Worm (Caenorhabditis elegans) whole organism, L4 larva: ENCODE measurements around the gene F43G6.16.

ENCODE experiments used
- T20F7.1 ChIP-seq: fragments of 200-800 bp; sonication (Bioruptor generic); optimal IDR thresholded peaks from 2 replicates; lab custom pipeline; 2018; ENCODE audit warnings: mild to moderate bottlenecking, missing genetic modification characterization, missing compliant biosample characterization
- T26A8.4 ChIP-seq: fragments of 200-800 bp; sonication (Bioruptor generic); IDR thresholded peaks from 2 replicates; pipeline ENCODE4 v1.3.6; 2022; ENCODE audit warnings: missing genetic modification characterization, missing compliant biosample characterization
- Y105C5A.15 ChIP-seq: fragments of 200-800 bp; sonication (Bioruptor generic); IDR thresholded peaks from 2 replicates; pipeline ENCODE4 v1.3.6; 2022; ENCODE audit warnings: missing genetic modification characterization, missing compliant biosample characterization
- Y75B8A.6 ChIP-seq: fragments of 200-800 bp; sonication (Bioruptor generic); IDR thresholded peaks from 2 replicates; pipeline ENCODE4 v1.3.6; 2022; ENCODE audit warnings: missing genetic modification reagents, missing genetic modification characterization, missing compliant biosample characterization
- aha-1 ChIP-seq: fragments of 150-350 bp; peaks from one replicate; lab custom pipeline; 2014; ENCODE audit warnings: missing biosample characterization, missing genetic modification characterization
- ama-1 ChIP-seq: fragments of 150-350 bp; optimal IDR thresholded peaks from 2 replicates; lab custom pipeline; 2014; ENCODE audit warnings: inconsistent platforms, mixed read lengths
- arid-1 ChIP-seq: fragments of 200-800 bp; sonication (Bioruptor generic); conservative IDR thresholded peaks from 2 replicates; pipeline ENCODE4 v1.3.6; 2022; ENCODE audit warnings: missing genetic modification reagents, missing genetic modification characterization, missing compliant biosample characterization
- ceh-20 ChIP-seq: fragments of 200-800 bp; sonication (Bioruptor generic); IDR thresholded peaks from 2 replicates; pipeline ENCODE4 v1.3.6; 2022; ENCODE audit warnings: missing genetic modification reagents, missing genetic modification characterization, missing compliant biosample characterization
- ceh-32 ChIP-seq: sonication (generic microtip); optimal IDR thresholded peaks from 2 replicates; lab custom pipeline; 2016; ENCODE audit warnings: mild to moderate bottlenecking, missing genetic modification characterization, missing compliant biosample characterization; ENCODE audit not compliant: poor library complexity
- ces-1 ChIP-seq: fragments of 150-350 bp; sonication (generic microtip); optimal IDR thresholded peaks from 4 replicates; lab custom pipeline; 2014; ENCODE audit warnings: missing biosample characterization, missing genetic modification reagents, missing genetic modification characterization
- ctbp-1 ChIP-seq: fragments of 200-800 bp; sonication (Bioruptor generic); IDR thresholded peaks from 2 replicates; pipeline ENCODE4 v1.3.6; 2022; ENCODE audit warnings: missing genetic modification reagents, missing genetic modification characterization, missing compliant biosample characterization
- daf-16 ChIP-seq, 3 experiments: sonication (generic microtip); optimal IDR thresholded peaks; 2 replicates each; lab custom pipeline; 2016 to 2017; ENCODE audit warnings: missing genetic modification characterization in 3 of 3, missing genetic modification reagents in 3 of 3, mild to moderate bottlenecking in 2 of 3, missing compliant biosample characterization in 2 of 3, missing biosample characterization in 1 of 3, moderate library complexity in 1 of 3
- daf-19 ChIP-seq: fragments of 200-800 bp; sonication (Bioruptor generic); conservative IDR thresholded peaks from 2 replicates; pipeline ENCODE4 v1.3.6; 2022; ENCODE audit warnings: missing genetic modification characterization, missing compliant biosample characterization
- dmd-6 ChIP-seq: fragments of 200-800 bp; sonication (Bioruptor generic); IDR thresholded peaks from 2 replicates; pipeline ENCODE4 v1.3.6; 2022; ENCODE audit warnings: missing genetic modification reagents, missing genetic modification characterization, missing compliant biosample characterization
- dmd-9 ChIP-seq: fragments of 200-800 bp; sonication (Bioruptor generic); IDR thresholded peaks from 2 replicates; pipeline ENCODE4 v1.3.6; 2022; ENCODE audit warnings: missing genetic modification reagents, missing genetic modification characterization, missing compliant biosample characterization
- dpl-1 ChIP-seq: fragments of 150-350 bp; optimal IDR thresholded peaks from 2 replicates; lab custom pipeline; 2014; ENCODE audit warnings: missing biosample characterization, missing genetic modification reagents, missing genetic modification characterization
- dve-1 ChIP-seq: sonication (generic microtip); optimal IDR thresholded peaks from 2 replicates; lab custom pipeline; 2017; ENCODE audit warnings: antibody characterized with exemption, mild to moderate bottlenecking, missing genetic modification characterization, missing compliant biosample characterization; ENCODE audit not compliant: insufficient read depth
- hlh-11 ChIP-seq: fragments of 200-800 bp; sonication (Bioruptor generic); optimal IDR thresholded peaks from 2 replicates; lab custom pipeline; 2018; ENCODE audit warnings: mild to moderate bottlenecking, missing genetic modification characterization, missing compliant biosample characterization
- hmg-1.1 ChIP-seq: fragments of 200-800 bp; sonication (Bioruptor generic); IDR thresholded peaks from 2 replicates; pipeline ENCODE4 v1.3.6; 2022; ENCODE audit warnings: missing genetic modification reagents, missing genetic modification characterization, missing compliant biosample characterization
- lim-7 ChIP-seq: fragments of 200-800 bp; sonication (Bioruptor generic); IDR thresholded peaks from 2 replicates; pipeline ENCODE4 v1.3.6; 2022; ENCODE audit warnings: missing genetic modification characterization, missing compliant biosample characterization
- lin-1 ChIP-seq: fragments of 200-800 bp; sonication (Bioruptor generic); IDR thresholded peaks from 2 replicates; pipeline ENCODE4 v1.3.6; 2022; ENCODE audit warnings: missing genetic modification reagents, missing genetic modification characterization, missing compliant biosample characterization
- lin-29 ChIP-seq: fragments of 200-800 bp; sonication (Bioruptor generic); IDR thresholded peaks from 2 replicates; pipeline ENCODE4 v1.3.6; 2022; ENCODE audit warnings: missing genetic modification reagents, missing genetic modification characterization, missing compliant biosample characterization
- lin-38 ChIP-seq: fragments of 200-800 bp; sonication (Bioruptor generic); IDR thresholded peaks from 2 replicates; pipeline ENCODE4 v1.3.6; 2022; ENCODE audit warnings: missing genetic modification reagents, missing genetic modification characterization, missing compliant biosample characterization
- lir-3 ChIP-seq: sonication (generic microtip); optimal IDR thresholded peaks from 2 replicates; lab custom pipeline; 2016; ENCODE audit warnings: mild to moderate bottlenecking, missing genetic modification characterization, missing compliant biosample characterization
- lsy-2 ChIP-seq, 2 experiments: fragments of 150-350 bp in 1 of 2; sonication (generic microtip) in 1 of 2; optimal IDR thresholded peaks; 2 replicates each; lab custom pipeline; 2014 to 2017; ENCODE audit warnings: missing biosample characterization in 2 of 2, missing genetic modification characterization in 2 of 2
- mdl-1 ChIP-seq, 2 experiments: fragments of 150-350 bp in 1 of 2; sonication (generic microtip) in 1 of 2; optimal IDR thresholded peaks; 2 replicates each; lab custom pipeline; 2014 to 2017; ENCODE audit warnings: missing biosample characterization in 2 of 2, missing genetic modification characterization in 2 of 2
- mdt-29 ChIP-seq: fragments of 200-800 bp; sonication (Bioruptor generic); IDR thresholded peaks from 2 replicates; pipeline ENCODE4 v1.3.6; 2022; ENCODE audit warnings: missing genetic modification reagents, missing genetic modification characterization, missing compliant biosample characterization
- mep-1 ChIP-seq: fragments of 150-350 bp; sonication (generic microtip); optimal IDR thresholded peaks from 3 replicates; lab custom pipeline; 2014; ENCODE audit warnings: missing biosample characterization, missing genetic modification characterization
- mxl-3 ChIP-seq: fragments of 200-800 bp; sonication (Bioruptor generic); optimal IDR thresholded peaks from 2 replicates; lab custom pipeline; 2018; ENCODE audit warnings: mild to moderate bottlenecking, missing genetic modification characterization, missing compliant biosample characterization
- nhr-6 ChIP-seq: fragments of 150-350 bp; optimal IDR thresholded peaks from 2 replicates; lab custom pipeline; 2014; ENCODE audit warnings: missing biosample characterization, missing genetic modification characterization
- nhr-76 ChIP-seq: fragments of 150-350 bp; optimal IDR thresholded peaks from 2 replicates; lab custom pipeline; 2014; ENCODE audit warnings: missing biosample characterization, missing genetic modification characterization
- pha-4 ChIP-seq, 2 experiments: fragments of 150-350 bp in 1 of 2; fragments of 200-800 bp in 1 of 2; sonication (Bioruptor generic) in 1 of 2; IDR thresholded peaks in 1 of 2; optimal IDR thresholded peaks in 1 of 2; 2 replicates each; pipeline versions ENCODE4 v1.3.6 to Lab custom; 2014 to 2022; ENCODE audit warnings: missing genetic modification characterization in 2 of 2, missing genetic modification reagents in 2 of 2, missing biosample characterization in 1 of 2, missing compliant biosample characterization in 1 of 2
- php-3 ChIP-seq: fragments of 200-800 bp; sonication (Bioruptor generic); IDR thresholded peaks from 2 replicates; pipeline ENCODE4 v1.3.6; 2022; ENCODE audit warnings: missing genetic modification reagents, missing genetic modification characterization, missing compliant biosample characterization
- rbr-2 ChIP-seq: sonication (generic microtip); optimal IDR thresholded peaks from 2 replicates; lab custom pipeline; 2016; ENCODE audit warnings: missing genotype, missing genetic modification characterization, missing compliant biosample characterization
- saeg-2 ChIP-seq: fragments of 200-800 bp; sonication (Bioruptor generic); IDR thresholded peaks from 2 replicates; pipeline ENCODE4 v1.3.6; 2022; ENCODE audit warnings: missing genetic modification reagents, missing genetic modification characterization, missing compliant biosample characterization
- set-16 ChIP-seq: fragments of 200-800 bp; sonication (Bioruptor generic); IDR thresholded peaks from 2 replicates; pipeline ENCODE4 v1.3.6; 2022; ENCODE audit warnings: missing genetic modification reagents, missing genetic modification characterization, missing compliant biosample characterization
- snpc-1.2 ChIP-seq: fragments of 200-800 bp; sonication (Bioruptor generic); IDR thresholded peaks from 2 replicates; pipeline ENCODE4 v1.3.6; 2022; ENCODE audit warnings: missing genetic modification reagents, missing genetic modification characterization, missing compliant biosample characterization
- tra-1 ChIP-seq: fragments of 200-800 bp; sonication (Bioruptor generic); IDR thresholded peaks from 2 replicates; pipeline ENCODE4 v1.3.6; 2022; ENCODE audit warnings: missing genetic modification reagents, missing genetic modification characterization, missing compliant biosample characterization
- zfp-2 ChIP-seq: sonication (generic microtip); optimal IDR thresholded peaks from 2 replicates; lab custom pipeline; 2016; ENCODE audit warnings: mild to moderate bottlenecking, missing genetic modification characterization, missing compliant biosample characterization
- zfp-3 ChIP-seq: fragments of 200-800 bp; sonication (Bioruptor generic); conservative IDR thresholded peaks from 2 replicates; pipeline ENCODE4 v1.3.6; 2022; ENCODE audit warnings: missing genetic modification reagents, missing genetic modification characterization, missing compliant biosample characterization
- ztf-7 ChIP-seq: fragments of 150-350 bp; optimal IDR thresholded peaks from 2 replicates; lab custom pipeline; 2014; ENCODE audit warnings: missing biosample characterization, missing genetic modification characterization

The F43G6.16 gene

DNA sequence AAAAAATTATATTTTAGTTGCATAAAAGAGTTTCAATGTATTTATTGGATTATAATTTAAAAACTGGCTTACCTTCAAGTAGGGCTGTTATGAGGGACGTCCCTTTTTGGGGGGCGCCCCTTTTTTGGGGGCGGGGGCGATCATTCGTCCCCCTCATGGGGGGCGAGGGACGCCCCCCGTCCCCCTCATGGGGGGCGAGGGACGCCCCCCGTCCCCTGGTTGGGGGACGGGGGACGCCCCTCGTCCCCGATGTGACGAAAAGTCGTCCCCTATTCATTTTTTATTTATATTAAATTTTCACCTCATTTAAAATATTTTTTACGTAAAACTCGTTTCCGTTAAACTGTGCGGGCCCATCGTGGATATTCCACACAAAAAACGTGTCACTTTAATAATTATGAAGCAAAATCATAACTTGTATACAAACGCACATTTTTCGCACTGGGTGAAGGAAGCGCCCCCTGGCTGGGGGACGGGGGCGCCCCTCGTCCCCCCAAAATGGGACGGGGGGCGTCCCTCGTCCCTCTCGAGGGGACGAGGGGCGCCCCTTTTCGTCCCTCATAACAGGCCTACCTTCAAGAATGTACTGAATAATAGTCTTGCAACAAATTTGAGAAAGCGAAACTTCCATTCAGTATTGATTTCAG is 16.8 kb downstream of the F43G6.16 start:
- TF ChIP-seq pha-4 (GFP tag; IDR thresholded peaks at IDR 0.05; lab: Robert Waterston, UW) (peak; percentile 98; the same call in 1 of the 2 replicates), pha-4 (tag; optimal IDR thresholded peaks at IDR 0.05; lab: Kevin White, UChicago) (no peak), set-16 (GFP tag; lab: Robert Waterston, UW) (peak; percentile 97), ces-1 (GFP tag; lab: Kevin White, UChicago) (no peak)
- TF ChIP-seq, all 104 proteins: peak for 2

DNA sequence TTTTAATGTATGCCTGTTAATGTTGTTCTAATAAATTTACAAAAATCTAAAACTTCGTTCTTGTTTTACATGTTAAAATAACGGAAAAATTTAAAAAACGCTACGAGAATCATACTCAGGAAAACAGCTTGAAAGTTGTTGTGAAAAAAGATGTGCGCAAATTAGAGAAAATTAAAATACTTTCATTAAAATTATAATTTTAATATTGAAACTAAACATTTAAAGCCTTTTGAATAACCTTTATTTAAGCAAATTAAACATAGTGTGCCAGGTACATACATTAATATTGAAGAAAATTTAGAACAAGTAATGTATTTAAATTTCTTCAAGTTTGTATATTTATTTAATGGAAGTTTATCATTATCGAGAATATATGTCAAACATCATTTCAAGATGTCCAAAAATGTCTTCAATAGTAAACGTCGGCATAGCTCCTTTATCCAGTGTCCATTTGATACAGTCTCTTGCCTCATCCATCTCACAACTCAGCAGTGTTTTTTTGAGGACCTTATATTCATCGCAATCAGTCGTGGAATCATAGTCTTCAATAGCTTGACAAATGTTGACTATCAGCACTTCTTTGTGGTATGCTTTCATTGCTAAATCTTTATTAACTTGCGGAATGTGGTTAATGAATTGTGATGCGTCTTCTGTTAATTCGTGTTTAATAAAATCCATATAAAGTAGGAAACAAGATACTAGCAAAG is 20.5 kb downstream of the F43G6.16 start:
- TF ChIP-seq php-3 (GFP tag; lab: Robert Waterston, UW) (peak; percentile 71), T26A8.4 (GFP tag; lab: Robert Waterston, UW) (peak; percentile 83), rbr-2 (tag; lab: Kevin White, UChicago) (peak; percentile 9), mxl-3 (GFP tag; lab: Kevin White, UChicago) (no peak), Y75B8A.6 (GFP tag; lab: Robert Waterston, UW) (peak; percentile 87), zfp-2 (no peak), arid-1 (GFP tag; lab: Robert Waterston, UW) (peak; percentile 68), daf-19 (GFP tag; lab: Robert Waterston, UW) (peak; percentile 91; the same call in 1 of the 2 replicates), lin-38 (GFP tag; lab: Robert Waterston, UW) (peak; percentile 69), nhr-6 (tag; lab: Kevin White, UChicago) (peak; percentile 34), zfp-3 (GFP tag; lab: Robert Waterston, UW) (peak; percentile 97; the same call in 1 of the 2 replicates), mep-1 (tag; lab: Kevin White, UChicago) (peak; percentile 90), hmg-1.1 (GFP tag; lab: Robert Waterston, UW) (peak; percentile 73), ztf-7 (tag; lab: Kevin White, UChicago) (peak; percentile 24), ama-1 (peak; percentile 49), saeg-2 (GFP tag; lab: Robert Waterston, UW) (0 out of 2 replicates have a peak, but pooled peaks have one; percentile 25), ctbp-1 (peak; percentile 94), lsy-2 (tag; optimal IDR thresholded peaks at IDR 0.05; lab: Kevin White, UChicago) (peak in 1 of 2 experiments; percentile 86), dve-1 (tag; lab: Kevin White, UChicago) (peak; percentile 61), nhr-76 (no peak), dmd-6 (GFP tag; lab: Robert Waterston, UW) (peak; percentile 49; the same call in 1 of the 2 replicates), mdt-29 (GFP tag; lab: Robert Waterston, UW) (peak; percentile 63; the same call in 1 of the 2 replicates), dpl-1 (GFP tag; lab: Kevin White, UChicago) (no peak), ceh-20 (no peak), aha-1 (tag; lab: Kevin White, UChicago) (peak; percentile 83), mdl-1 (tag; optimal IDR thresholded peaks at IDR 0.05; lab: Kevin White, UChicago) (no peak), dmd-9 (GFP tag; lab: Robert Waterston, UW) (0 out of 2 replicates have a peak, but pooled peaks have one; percentile 24), snpc-1.2 (GFP tag; lab: Robert Waterston, UW) (peak; percentile 68; the same call in 1 of the 2 replicates), daf-16 (GFP tag; optimal IDR thresholded peaks at IDR 0.05; lab: Kevin White, UChicago) (no peak), daf-16 (tag; optimal IDR thresholded peaks at IDR 0.05; lab: Kevin White, UChicago) (peak; percentile 38), lin-1 (GFP tag; lab: Robert Waterston, UW) (peak; percentile 43; the same call in 1 of the 2 replicates), Y105C5A.15 (GFP tag; lab: Robert Waterston, UW) (no peak), lim-7 (GFP tag; lab: Robert Waterston, UW) (peak; percentile 59), tra-1 (GFP tag; lab: Robert Waterston, UW) (0 out of 2 replicates have a peak, but pooled peaks have one; percentile 25), hlh-11 (tag; lab: Kevin White, UChicago) (peak; percentile 39), ceh-32 (tag; lab: Kevin White, UChicago) (peak; percentile 57), lin-29 (GFP tag; lab: Robert Waterston, UW) (no peak), lir-3 (tag; lab: Kevin White, UChicago) (no peak), pha-4 (GFP tag; IDR thresholded peaks at IDR 0.05; lab: Robert Waterston, UW) (peak; percentile 76; the same call in 1 of the 2 replicates), pha-4 (tag; optimal IDR thresholded peaks at IDR 0.05; lab: Kevin White, UChicago) (peak; percentile 35), T20F7.1 (peak; percentile 70)
- TF ChIP-seq, all 104 proteins: peak for 30
